Worm (Caenorhabditis elegans) whole organism, late embryonic: ENCODE measurements around the gene cest-30.
"Not testable (repeated sequence)": the region's sequence is repeated elsewhere in the genome, so short reads cannot be mapped to it uniquely, and the experiment has no call there.

Experiments
- ama-1 ChIP-seq: fragments of 150-350 bp; optimal IDR thresholded peaks from 2 replicates; lab custom pipeline; 2014
- ceh-14 ChIP-seq: sonication (generic microtip); optimal IDR thresholded peaks from 2 replicates; lab custom pipeline; 2016; ENCODE audit warnings: missing genotype, missing genetic modification characterization, missing compliant biosample characterization
- eyg-1 ChIP-seq: sonication (generic microtip); optimal IDR thresholded peaks from 2 replicates; lab custom pipeline; 2016; ENCODE audit warnings: missing genotype, missing genetic modification characterization, missing compliant biosample characterization
- pha-4 ChIP-seq: fragments of 150-350 bp; optimal IDR thresholded peaks from 2 replicates; lab custom pipeline; 2018; ENCODE audit warnings: missing biosample characterization, missing genetic modification reagents, missing genetic modification characterization

DNA sequence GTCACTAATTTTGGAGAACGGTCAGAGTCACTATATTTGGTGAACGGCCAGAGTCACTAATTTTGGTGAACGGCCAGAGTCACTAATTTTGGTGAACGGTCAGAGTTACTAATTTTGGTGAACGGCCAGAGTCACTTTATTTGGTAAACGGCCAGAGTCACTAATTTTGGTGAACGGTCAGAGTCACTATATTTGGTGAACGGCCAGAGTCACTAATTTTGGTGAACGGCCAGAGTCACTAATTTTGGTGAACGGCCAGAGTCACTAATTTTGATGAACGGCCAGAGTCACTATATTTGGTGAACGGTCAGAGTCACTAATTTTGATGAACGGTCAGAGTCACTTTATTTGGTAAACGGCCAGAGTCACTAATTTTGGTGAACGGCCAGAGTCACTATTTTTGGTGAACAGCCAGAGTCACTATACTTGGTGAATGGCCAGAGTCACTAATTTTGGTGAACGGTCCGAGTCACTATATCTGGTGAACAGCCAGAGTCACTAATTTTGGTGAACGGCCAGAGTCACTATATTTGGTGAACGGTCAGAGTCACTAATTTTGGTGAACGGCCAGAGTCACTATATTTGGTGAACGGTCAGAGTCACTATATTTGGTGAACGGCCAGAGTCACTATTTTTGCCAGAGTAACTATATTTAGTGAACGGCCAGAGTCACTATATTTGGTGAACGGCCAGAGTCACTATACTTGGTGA lies 21.5 kb upstream of the cest-30 start:
- not testable (repeated sequence) for TF ChIP-seq ceh-14; ama-1; eyg-1 (tag; lab: Kevin White, UChicago); pha-4 (tag; lab: Kevin White, UChicago)
